Worm (Caenorhabditis elegans): ENCODE results near the gene skr-21.

DNA sequence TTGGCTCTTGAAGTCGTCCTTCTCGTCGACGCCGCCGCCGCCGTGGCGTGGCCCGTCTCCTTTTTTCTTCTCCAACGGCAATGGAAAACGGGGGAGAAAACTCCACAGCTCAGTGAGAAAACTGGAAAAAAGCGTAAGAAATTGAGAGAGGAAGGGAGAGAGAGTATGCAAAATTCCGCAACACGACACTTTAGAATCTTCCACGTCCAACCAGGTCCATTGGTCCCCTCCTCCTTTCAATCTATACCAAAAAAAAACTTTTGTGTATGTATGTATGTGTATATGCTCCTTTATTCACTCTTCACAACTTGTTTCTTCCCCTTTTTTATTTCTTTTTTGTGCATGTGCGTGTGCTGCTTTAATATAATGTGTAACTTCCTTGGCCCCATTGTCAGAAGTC lies 17.4 kb downstream of the skr-21 start:
- TF ChIP-seq lin-11 (tag; optimal IDR thresholded peaks at IDR 0.05): no peak
- TF ChIP-seq ZK546.5 (tag; optimal IDR thresholded peaks at IDR 0.05): no peak
- TF ChIP-seq nhr-77 (tag; optimal IDR thresholded peaks at IDR 0.05): no peak
- no peak for TF ChIP-seq aly-2 (tag; optimal IDR thresholded peaks at IDR 0.05)
- no peak for TF ChIP-seq nhr-12 (tag; optimal IDR thresholded peaks at IDR 0.05)
